Fruit fly (Drosophila melanogaster) whole organism: ENCODE data around the gene CG17026.

ENCODE experiments used
- Dll ChIP-seq: fragments of >200 bp; optimal IDR thresholded peaks from 2 replicates; lab custom pipeline; 2017
- pan ChIP-seq: fragments of >200 bp; optimal IDR thresholded peaks from 2 replicates; lab custom pipeline; 2017

DNA sequence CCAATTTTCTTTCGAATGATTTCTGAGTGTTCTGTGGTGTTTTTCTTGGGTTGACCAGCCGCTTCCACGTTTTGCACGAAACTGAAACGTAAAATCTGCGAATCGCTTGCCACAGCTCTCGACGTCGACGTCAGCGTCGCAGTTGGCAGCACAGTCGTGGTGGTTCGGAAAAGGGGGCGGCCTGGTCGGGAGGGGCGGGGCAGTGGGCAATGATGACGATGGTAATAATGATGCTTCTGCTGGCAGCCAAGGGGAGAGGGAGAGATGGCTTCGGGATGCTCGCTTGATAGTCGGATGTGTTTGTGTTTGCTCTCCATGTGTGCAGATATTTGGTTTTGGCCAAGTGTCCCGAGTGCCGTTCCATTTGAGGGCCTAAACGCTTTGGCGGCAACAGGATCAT, 22.3 kb upstream of the CG17026 start:
- TF ChIP-seq Dll (lab: Kevin White, UChicago) (no peak), pan (lab: Kevin White, UChicago) (no peak)
